Worm (Caenorhabditis elegans): ENCODE data around the gene nhr-231.

Gene nhr-231

DNA sequence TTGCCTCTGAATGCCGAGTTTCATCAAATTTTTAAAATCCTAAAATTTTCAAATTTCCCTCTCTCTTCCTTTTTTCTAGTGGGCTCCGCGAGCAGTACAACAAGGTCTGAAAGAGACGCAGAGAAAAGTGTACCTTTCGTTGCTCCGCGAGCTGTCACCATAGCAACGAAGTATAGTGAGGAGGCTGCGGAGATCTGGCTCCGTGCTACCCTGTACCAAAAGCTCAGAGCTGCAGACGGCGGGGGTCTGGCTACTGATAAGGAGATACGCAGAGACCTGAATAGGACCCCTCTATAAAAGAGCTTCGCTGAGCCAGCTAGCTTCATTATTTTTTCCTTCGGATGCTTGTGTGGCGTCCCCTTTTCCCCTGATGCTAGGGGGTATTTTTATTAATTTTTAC is 7.3 kb upstream of the nhr-231 start, which contains the start of gene Y17D7B.10:
Gene Y17D7B.10 (plus strand): TSS at position 243 of the 400 bp plus-strand sequence.
- TF ChIP-seq ceh-18 (tag; optimal IDR thresholded peaks at IDR 0.05) = no peak
- TF ChIP-seq dmd-4 (tag; optimal IDR thresholded peaks at IDR 0.05; ENCODE audit: borderline replicate concordance) = no peak
- TF ChIP-seq nhr-232 (tag; optimal IDR thresholded peaks at IDR 0.05) = no peak
- TF ChIP-seq mec-3 (tag; optimal IDR thresholded peaks at IDR 0.05; ENCODE audit: borderline replicate concordance) = no peak
- no peak for TF ChIP-seq C38D4.7 (GFP tag; optimal IDR thresholded peaks at IDR 0.05)

DNA sequence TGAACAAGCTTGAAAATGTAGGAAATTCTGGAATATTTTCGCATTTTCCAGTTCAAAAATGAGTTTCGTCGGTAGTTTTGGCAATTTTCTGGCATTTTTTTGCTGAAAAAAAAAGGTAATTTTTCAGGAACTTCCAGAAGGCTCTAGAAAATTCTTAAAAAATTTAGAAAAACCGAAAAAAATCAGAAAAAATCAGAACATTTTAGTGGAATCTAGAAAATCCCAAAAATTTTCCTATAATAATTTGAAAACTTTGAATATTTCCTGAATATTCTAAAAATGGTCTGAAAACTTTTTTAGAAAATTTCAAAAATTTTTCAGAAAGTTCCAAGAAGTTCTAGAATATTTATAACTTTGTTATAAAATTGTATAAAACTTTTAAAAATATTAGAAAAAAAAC is 4.1 kb upstream of the nhr-231 start, which contains the start of gene Y17D7B.3:
Gene Y17D7B.3 (minus strand): TSS at position 101 of the 400 bp plus-strand sequence.
- no peak for TF ChIP-seq pha-2 (tag; optimal IDR thresholded peaks at IDR 0.05)

DNA sequence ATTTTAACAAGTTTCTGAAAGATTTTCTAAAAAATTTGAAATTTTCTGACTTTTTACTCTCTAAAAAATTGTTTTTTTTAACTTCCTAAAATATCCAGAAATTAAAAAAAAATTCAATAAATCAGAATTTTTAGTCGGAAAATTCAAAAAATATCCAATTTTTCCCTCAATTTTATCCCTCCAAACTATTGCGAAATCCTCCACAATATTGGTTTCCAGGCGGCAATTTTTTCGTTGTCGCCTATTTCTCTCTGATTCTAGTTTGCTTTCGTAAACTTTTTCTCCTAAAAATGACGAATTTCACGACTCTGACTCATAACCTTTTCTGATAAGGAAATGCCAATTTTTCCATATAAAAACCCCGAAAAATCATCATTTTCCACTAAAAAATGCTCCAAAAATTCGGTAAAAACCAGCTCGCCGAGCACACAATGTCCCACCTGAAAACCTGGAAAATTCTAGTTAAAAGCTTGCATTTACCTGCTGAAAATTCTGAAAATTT is 3.3 kb upstream of the nhr-231 start, which contains the start of gene Y17D7B.2:
Gene Y17D7B.2 (plus strand): TSS at position 323 of the 502 bp plus-strand sequence.
- TF ChIP-seq pros-1 (tag; optimal IDR thresholded peaks at IDR 0.05) (no peak), unc-42 (tag; optimal IDR thresholded peaks at IDR 0.05) (no peak), nhr-11 (tag; optimal IDR thresholded peaks at IDR 0.05) (no peak), gmeb-2 (tag; optimal IDR thresholded peaks at IDR 0.05) (no peak), zip-5 (tag; optimal IDR thresholded peaks at IDR 0.05) (no peak), ceh-19 (GFP tag; optimal IDR thresholded peaks at IDR 0.05) (no peak), ceh-18 (tag; optimal IDR thresholded peaks at IDR 0.05) (no peak), ets-4 (tag; optimal IDR thresholded peaks at IDR 0.05) (no peak), sox-2 (GFP tag; IDR thresholded peaks at IDR 0.05) (no peak), che-1 (tag; optimal IDR thresholded peaks at IDR 0.05) (no peak), ahr-1 (tag; optimal IDR thresholded peaks at IDR 0.05) (no peak), K09A11.1 (tag; optimal IDR thresholded peaks at IDR 0.05; ENCODE audit: insufficient read depth) (no peak), C08G9.2 (tag; optimal IDR thresholded peaks at IDR 0.05) (no peak), T23F11.4 (GFP tag; optimal IDR thresholded peaks at IDR 0.05) (no peak), mec-3 (tag; optimal IDR thresholded peaks at IDR 0.05; ENCODE audit: borderline replicate concordance) (no peak)

DNA sequence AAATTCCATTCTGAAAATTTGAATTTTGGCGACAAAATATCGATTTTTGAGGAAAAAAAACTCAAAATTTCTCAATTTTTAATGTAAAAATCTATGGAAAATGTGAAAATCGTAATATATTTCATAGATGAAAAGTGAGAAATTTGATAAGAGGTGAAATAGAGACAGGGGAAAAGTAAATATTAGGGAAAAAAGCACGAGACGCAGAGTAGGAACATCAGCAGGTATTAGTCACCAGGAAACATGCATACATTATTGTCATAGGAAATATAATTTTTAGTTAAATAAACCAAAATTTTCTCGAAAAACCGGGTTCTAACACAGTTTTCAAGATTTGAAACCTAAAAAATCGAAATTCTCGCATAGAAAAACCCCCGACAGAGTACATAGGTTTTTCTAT is 10.1 kb downstream of the nhr-231 start, which contains the start of gene nhr-170:
Gene nhr-170 (minus strand): TSS at position 16 of the 400 bp plus-strand sequence.
- no peak for TF ChIP-seq pha-4 (tag; optimal IDR thresholded peaks at IDR 0.05)
- TF ChIP-seq ahr-1 (tag; optimal IDR thresholded peaks at IDR 0.05) = no peak
- TF ChIP-seq hlh-30 (tag; optimal IDR thresholded peaks at IDR 0.05; ENCODE audit: insufficient read depth) = no peak

DNA sequence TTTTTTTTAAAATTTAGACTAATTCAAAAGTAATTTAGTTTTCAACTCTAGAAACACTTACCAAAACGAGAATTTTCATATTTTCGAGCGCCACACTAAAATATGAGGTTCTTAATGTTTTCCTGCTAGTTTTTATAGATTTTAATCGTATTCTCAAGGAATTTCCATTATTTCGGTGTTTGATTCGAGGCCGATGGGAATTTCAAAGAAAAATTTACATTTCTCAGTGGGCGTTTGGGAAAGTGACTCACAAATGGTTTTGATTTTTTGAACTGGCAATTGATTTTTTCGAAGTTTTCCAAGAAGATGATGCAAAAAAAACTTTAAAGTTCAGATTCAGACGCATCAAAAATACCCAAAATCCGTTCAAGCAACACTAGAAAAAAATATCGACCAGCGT is 11.3 kb downstream of the nhr-231 start, which contains the start of gene C54E10.11:
Gene C54E10.11 (minus strand): TSS at position 101 of the 400 bp plus-strand sequence.
- TF ChIP-seq elt-2 (tag; optimal IDR thresholded peaks at IDR 0.05) = no peak
- no peak for TF ChIP-seq hlh-13 (GFP tag; optimal IDR thresholded peaks at IDR 0.05)
- TF ChIP-seq che-1 (tag; optimal IDR thresholded peaks at IDR 0.05) = no peak
- TF ChIP-seq fkh-6 (tag; optimal IDR thresholded peaks at IDR 0.05) = no peak
- TF ChIP-seq ceh-24 (tag; optimal IDR thresholded peaks at IDR 0.05) = no peak
- TF ChIP-seq pat-9 (tag; optimal IDR thresholded peaks at IDR 0.05) = no peak
- TF ChIP-seq C08G9.2 (tag; optimal IDR thresholded peaks at IDR 0.05) = no peak
- no peak for TF ChIP-seq ceh-14 (tag; optimal IDR thresholded peaks at IDR 0.05)
- TF ChIP-seq pqm-1 (tag; optimal IDR thresholded peaks at IDR 0.05) = no peak
- no peak for TF ChIP-seq Y22D7AL.16 (tag; optimal IDR thresholded peaks at IDR 0.05)
- TF ChIP-seq tbx-7 (tag; optimal IDR thresholded peaks at IDR 0.05) = no peak
- no peak for TF ChIP-seq dmd-4 (tag; optimal IDR thresholded peaks at IDR 0.05; ENCODE audit: borderline replicate concordance)
- no peak for TF ChIP-seq unc-3 (GFP tag; conservative IDR thresholded peaks at IDR 0.05)
- TF ChIP-seq unc-3 (tag; optimal IDR thresholded peaks at IDR 0.05) = no peak
- TF ChIP-seq F13H6.1 (tag; optimal IDR thresholded peaks at IDR 0.05) = no peak
- TF ChIP-seq hlh-6 (tag; optimal IDR thresholded peaks at IDR 0.05) = no peak
- no peak for TF ChIP-seq sdc-2 (tag; optimal IDR thresholded peaks at IDR 0.05)

Measured in whole organism, late embryonic.